Fruit fly (Drosophila melanogaster): ENCODE data around the gene disp.
A peak's percentile ranks its signal among the peaks of the same experiment; 100 is the strongest.

disp gene

DNA sequence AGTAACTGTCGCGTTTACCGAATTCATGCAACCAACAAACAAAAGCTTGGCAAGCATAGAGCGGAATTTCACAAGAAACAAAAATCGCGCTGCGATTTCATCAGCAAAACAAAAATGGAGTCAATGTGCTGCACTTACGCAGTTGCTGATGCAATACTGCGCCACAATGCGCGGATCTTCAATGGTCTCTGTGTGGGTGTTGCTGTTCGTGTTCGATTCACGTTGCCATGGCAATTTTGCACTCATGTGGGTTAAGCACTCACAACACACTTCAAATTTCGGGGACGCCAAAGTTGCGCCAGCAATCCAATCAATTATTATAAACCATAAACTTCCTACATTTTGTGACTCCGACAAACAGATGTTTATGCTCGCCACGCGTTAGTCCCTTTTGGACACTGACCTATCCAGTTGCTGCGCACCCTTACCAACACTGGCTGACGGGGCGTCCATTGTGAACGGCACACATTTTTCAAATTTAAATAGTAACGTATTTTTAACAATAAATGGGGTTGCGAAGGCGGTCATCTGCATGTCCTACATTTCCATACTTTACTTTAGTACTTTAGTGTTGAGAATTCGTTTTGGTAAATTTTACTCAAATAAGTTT is 6.0 kb upstream of the disp start, which contains the start of gene CG2017 (continued):
- no peak for TF ChIP-seq cwo (GFP tag; optimal IDR thresholded peaks at IDR 0.05)
- TF ChIP-seq CG9437 (GFP tag; optimal IDR thresholded peaks at IDR 0.05), result no peak
- TF ChIP-seq CG4730 (GFP tag; IDR thresholded peaks at IDR 0.05), result 0 out of 2 replicates have a peak, but pooled peaks have one; percentile 17
- no peak for TF ChIP-seq Doc3 (GFP tag; IDR thresholded peaks at IDR 0.05; ENCODE audit: partially characterized antibody)
- peak; percentile 63 for TF ChIP-seq pho (GFP tag; optimal IDR thresholded peaks at IDR 0.05)
- no peak for TF ChIP-seq CG15073 (GFP tag; optimal IDR thresholded peaks at IDR 0.05)
- no peak for TF ChIP-seq Hey (tag; optimal IDR thresholded peaks at IDR 0.05)
- no peak for TF ChIP-seq CkIIα-i1 (GFP tag; IDR thresholded peaks at IDR 0.05)
- TF ChIP-seq CG10543 (GFP tag; optimal IDR thresholded peaks at IDR 0.05), result peak; percentile 18
- TF ChIP-seq sr (GFP tag; IDR thresholded peaks at IDR 0.05), result 0 out of 3 replicates have a peak, but pooled peaks have one; percentile 7
- peak; percentile 73 for TF ChIP-seq Dad (GFP tag; optimal IDR thresholded peaks at IDR 0.05)
- no peak for TF ChIP-seq ap (GFP tag; IDR thresholded peaks at IDR 0.05)
- no peak for TF ChIP-seq fru (optimal IDR thresholded peaks at IDR 0.05)
- TF ChIP-seq fd102C (GFP tag; optimal IDR thresholded peaks at IDR 0.05), result peak; percentile 28
- no peak for TF ChIP-seq CG1024 (GFP tag; IDR thresholded peaks at IDR 0.05)
- no peak for TF ChIP-seq CG11723 (GFP tag; optimal IDR thresholded peaks at IDR 0.05)
- TF ChIP-seq CHES-1-like (GFP tag; optimal IDR thresholded peaks at IDR 0.05), result peak; percentile 44
- TF ChIP-seq sens-2 (GFP tag; IDR thresholded peaks at IDR 0.05), result no peak
- TF ChIP-seq CG2889 (GFP tag; IDR thresholded peaks at IDR 0.05), result no peak
- peak; percentile 16 for TF ChIP-seq CG10979 (tag; optimal IDR thresholded peaks at IDR 0.05)
- TF ChIP-seq Doc2 (GFP tag; IDR thresholded peaks at IDR 0.05), result no peak
- TF ChIP-seq CG2712 (tag; optimal IDR thresholded peaks at IDR 0.05), result peak; percentile 100
- no peak for TF ChIP-seq hth (optimal IDR thresholded peaks at IDR 0.05)
- TF ChIP-seq aop (GFP tag; IDR thresholded peaks at IDR 0.05), result no peak
- TF ChIP-seq CG3407 (GFP tag; optimal IDR thresholded peaks at IDR 0.05), result no peak
- peak; percentile 45 to 81 for TF ChIP-seq Pdp1 (GFP tag; optimal IDR thresholded peaks at IDR 0.05)
- no peak for TF ChIP-seq wdn (GFP tag; IDR thresholded peaks at IDR 0.05)
- peak; percentile 68 for TF ChIP-seq CG33213 (GFP tag; optimal IDR thresholded peaks at IDR 0.05)
- TF ChIP-seq prd (optimal IDR thresholded peaks at IDR 0.05), result no peak
- no peak for TF ChIP-seq prd (GFP tag; IDR thresholded peaks at IDR 0.05)
- TF ChIP-seq D19B (GFP tag; optimal IDR thresholded peaks at IDR 0.05), result no peak
- peak; percentile 45 for TF ChIP-seq CG7786 (GFP tag; optimal IDR thresholded peaks at IDR 0.05)
- TF ChIP-seq esg (GFP tag; conservative IDR thresholded peaks at IDR 0.05), result no peak
- TF ChIP-seq z (GFP tag; IDR thresholded peaks at IDR 0.05), result no peak
- no peak for TF ChIP-seq Drgx (GFP tag; IDR thresholded peaks at IDR 0.05)
- no peak for TF ChIP-seq Atf-2 (GFP tag; optimal IDR thresholded peaks at IDR 0.05)
- TF ChIP-seq jumu (GFP tag; optimal IDR thresholded peaks at IDR 0.05), result peak; percentile 61
- TF ChIP-seq Max (GFP tag; optimal IDR thresholded peaks at IDR 0.05), result no peak
- TF ChIP-seq CG34422 (GFP tag; IDR thresholded peaks at IDR 0.05), result peak; percentile 75
- TF ChIP-seq cg (GFP tag; optimal IDR thresholded peaks at IDR 0.05), result no peak
- TF ChIP-seq dysf (GFP tag; IDR thresholded peaks at IDR 0.05), result peak; percentile 29; the same call in 1 of the 3 replicates
- no peak for TF ChIP-seq B-H1 (GFP tag; IDR thresholded peaks at IDR 0.05)
- TF ChIP-seq sisA (GFP tag; IDR thresholded peaks at IDR 0.05), result no peak
- no peak for TF ChIP-seq CG10654 (GFP tag; optimal IDR thresholded peaks at IDR 0.05)
- peak; percentile 35 for TF ChIP-seq sug (tag; optimal IDR thresholded peaks at IDR 0.05)
- peak; percentile 51 for TF ChIP-seq CG7987 (GFP tag; optimal IDR thresholded peaks at IDR 0.05)
- TF ChIP-seq zfh1 (GFP tag; IDR thresholded peaks at IDR 0.05), result peak; percentile 45; the same call in 1 of the 3 replicates
- no peak for TF ChIP-seq hkb (optimal IDR thresholded peaks at IDR 0.05)
- TF ChIP-seq hkb (GFP tag; IDR thresholded peaks at IDR 0.05), result no peak
- TF ChIP-seq knrl (GFP tag; IDR thresholded peaks at IDR 0.05; ENCODE audit: partially characterized antibody), result no peak; the same call in 2 of the 3 replicates
- TF ChIP-seq Nf-YA (GFP tag; IDR thresholded peaks at IDR 0.05), result no peak
- peak; percentile 18; the same call in 1 of the 2 replicates for TF ChIP-seq onecut (GFP tag; IDR thresholded peaks at IDR 0.05)
- TF ChIP-seq H15 (GFP tag; IDR thresholded peaks at IDR 0.05), result peak; percentile 35; the same call in 1 of the 3 replicates

Data from whole organism, embryonic.